Fruit fly (Drosophila melanogaster): ENCODE data around the gene Hsp27.
A peak's percentile ranks its signal among the peaks of the same experiment; 100 is the strongest.

The Hsp27 gene

DNA sequence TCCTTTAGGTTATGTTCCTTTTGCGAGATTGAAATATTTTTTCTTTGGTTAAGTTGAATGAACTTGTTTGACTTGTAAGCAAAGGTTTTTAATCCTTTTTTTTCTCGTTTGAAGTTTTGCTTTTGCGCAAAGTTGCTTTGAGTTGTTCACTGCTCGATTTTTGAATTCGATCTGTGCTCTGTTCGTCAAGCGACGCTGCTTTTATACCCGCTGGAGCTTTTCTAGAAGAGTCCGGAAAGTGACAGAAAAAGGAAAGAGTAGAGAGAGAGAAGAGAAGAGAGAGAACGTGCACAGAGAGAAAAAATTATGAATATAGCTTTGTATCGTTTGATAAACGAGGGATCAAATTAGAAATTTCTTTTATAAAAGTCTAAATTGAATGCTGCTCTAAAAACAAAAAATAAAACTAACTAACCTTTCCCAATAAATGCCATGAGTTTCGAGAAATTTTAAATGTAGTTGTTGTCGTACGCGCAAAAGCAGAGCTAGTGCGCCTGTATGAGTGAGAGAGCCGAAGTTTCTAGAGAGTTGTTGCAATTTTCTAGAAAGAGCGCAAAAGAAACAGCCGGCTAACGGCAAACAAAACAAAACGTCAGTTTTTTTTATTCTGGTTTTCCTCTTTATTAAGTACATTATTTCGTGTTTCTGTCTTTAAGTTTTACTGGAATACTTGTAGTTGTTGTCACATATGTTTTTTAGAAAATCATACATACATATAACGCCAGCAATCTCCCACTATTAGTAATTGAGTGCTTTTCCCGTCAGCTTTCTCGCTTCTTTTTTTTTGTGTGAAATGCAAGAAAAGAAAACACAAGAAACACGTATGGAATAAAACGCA, 6.4 kb upstream of the Hsp27 start, which contains the start of gene Hsp26 (continued):
- TF ChIP-seq H15 (GFP tag; IDR thresholded peaks at IDR 0.05) (no peak), Rx (GFP tag; IDR thresholded peaks at IDR 0.05) (peak; percentile 27; the same call in 1 of the 2 replicates), tin (GFP tag; optimal IDR thresholded peaks at IDR 0.05) (peak; percentile 65), CG9817 (tag; optimal IDR thresholded peaks at IDR 0.05) (peak; percentile 52), Ravus (GFP tag; IDR thresholded peaks at IDR 0.05) (peak; percentile 32; the same call in 1 of the 2 replicates), vvl (GFP tag; IDR thresholded peaks at IDR 0.05) (peak; percentile 96), CG31224 (GFP tag; IDR thresholded peaks at IDR 0.05) (peak; percentile 68), lola (GFP tag; optimal IDR thresholded peaks at IDR 0.05) (peak in 1 of 3 experiments; percentile 76), eyg (GFP tag; optimal IDR thresholded peaks at IDR 0.05) (peak; percentile 65), tll (GFP tag; optimal IDR thresholded peaks at IDR 0.05) (no peak), CG1024 (GFP tag; IDR thresholded peaks at IDR 0.05) (peak; percentile 77), CG8359 (GFP tag; optimal IDR thresholded peaks at IDR 0.05; ENCODE audit: borderline replicate concordance) (peak; percentile 34), wek (GFP tag; optimal IDR thresholded peaks at IDR 0.05) (peak; percentile 26), insv (GFP tag; optimal IDR thresholded peaks at IDR 0.05) (no peak), gro (GFP tag; optimal IDR thresholded peaks at IDR 0.05) (peak; percentile 80), D19A (tag; optimal IDR thresholded peaks at IDR 0.05) (peak; percentile 77), usp (GFP tag; optimal IDR thresholded peaks at IDR 0.05) (no peak), kni (GFP tag; optimal IDR thresholded peaks at IDR 0.05) (no peak), toy (GFP tag; IDR thresholded peaks at IDR 0.05) (no peak), D (optimal IDR thresholded peaks at IDR 0.05) (no peak), D (GFP tag; optimal IDR thresholded peaks at IDR 0.05) (peak; percentile 51), Kr (GFP tag; optimal IDR thresholded peaks at IDR 0.05) (no peak), CG9797 (GFP tag; optimal IDR thresholded peaks at IDR 0.05) (no peak), en (GFP tag; optimal IDR thresholded peaks at IDR 0.05) (peak; percentile 88), schlank (tag; optimal IDR thresholded peaks at IDR 0.05) (peak; percentile 8), CG7271 (tag; optimal IDR thresholded peaks at IDR 0.05) (no peak), dan (GFP tag; IDR thresholded peaks at IDR 0.05) (no peak), exex (tag; optimal IDR thresholded peaks at IDR 0.05) (no peak), Neu2 (GFP tag; optimal IDR thresholded peaks at IDR 0.05; ENCODE audit: borderline replicate concordance) (no peak), CG1603 (tag; optimal IDR thresholded peaks at IDR 0.05) (peak; percentile 61), CG6272 (GFP tag; IDR thresholded peaks at IDR 0.05) (peak; percentile 55; the same call in 1 of the 2 replicates), ranshi (GFP tag; IDR thresholded peaks at IDR 0.05) (peak; percentile 80), CG31441 (GFP tag; IDR thresholded peaks at IDR 0.05) (peak; percentile 88), Max (GFP tag; optimal IDR thresholded peaks at IDR 0.05) (peak; percentile 69), CG6813 (GFP tag; optimal IDR thresholded peaks at IDR 0.05) (peak; percentile 78), tgo (GFP tag; IDR thresholded peaks at IDR 0.05) (peak; percentile 82), CG17912 (GFP tag; optimal IDR thresholded peaks at IDR 0.05) (no peak), gcm2 (GFP tag; optimal IDR thresholded peaks at IDR 0.05) (peak; percentile 58), rib (GFP tag; IDR thresholded peaks at IDR 0.05) (peak; percentile 75), sim (GFP tag; IDR thresholded peaks at IDR 0.05) (peak; percentile 53; the same call in 1 of the 2 replicates), Tbp (GFP tag; optimal IDR thresholded peaks at IDR 0.05) (no peak), trem (tag; optimal IDR thresholded peaks at IDR 0.05) (peak; percentile 54), Ptx1 (GFP tag; IDR thresholded peaks at IDR 0.05) (peak; percentile 87), cwo (GFP tag; optimal IDR thresholded peaks at IDR 0.05) (peak; percentile 75), Xrp1 (GFP tag; IDR thresholded peaks at IDR 0.05) (peak; percentile 91), ase (GFP tag; IDR thresholded peaks at IDR 0.05) (peak; percentile 78), CG8478 (optimal IDR thresholded peaks at IDR 0.05) (no peak), CG12769 (tag; optimal IDR thresholded peaks at IDR 0.05) (peak; percentile 62), ac (GFP tag; optimal IDR thresholded peaks at IDR 0.05) (no peak)
